Worm (Caenorhabditis elegans) whole organism, L1 larva: ENCODE results near the gene sas-5.

Experiments used
- efl-1 ChIP-seq, 4 experiments: fragments of 150-350 bp; optimal IDR thresholded peaks in 3 of 4; peaks in 1 of 4; 1 replicate in 1 of 4; 2 replicates in 3 of 4; lab custom pipeline; 2014; ENCODE audit warnings: missing biosample characterization in 2 of 4, missing genetic modification characterization in 2 of 4, missing genetic modification reagents in 2 of 4
- grh-1 ChIP-seq: fragments of 200-800 bp; sonication (Bioruptor generic); IDR thresholded peaks from 2 replicates; pipeline ENCODE4 v1.3.6; 2022; ENCODE audit warnings: missing genetic modification reagents, missing genetic modification characterization, missing compliant biosample characterization

sas-5 gene

DNA sequence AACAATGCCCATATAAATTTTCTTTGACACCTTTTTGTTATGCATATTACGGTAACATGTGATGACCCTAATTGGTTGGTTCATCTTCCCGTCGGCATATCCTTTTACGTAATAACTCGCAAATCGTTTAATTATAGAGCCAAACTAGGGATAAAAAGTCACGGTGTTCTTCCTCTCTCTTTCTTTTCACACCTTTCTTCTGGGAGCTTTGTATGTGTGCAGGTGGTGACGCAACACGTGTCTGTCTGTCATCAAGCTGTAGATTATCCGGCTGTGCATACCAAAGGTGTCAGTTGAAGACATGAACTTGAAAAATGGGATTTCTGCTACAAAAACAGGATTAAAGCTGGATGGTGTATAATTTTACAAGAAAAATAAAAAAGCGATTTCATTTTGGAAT is 50.0 kb downstream of the sas-5 start:
- no peak for TF ChIP-seq efl-1 (optimal IDR thresholded peaks at IDR 0.05; lab: Kevin White, UChicago)
- peak in 1 of 2 experiments; percentile 21 for TF ChIP-seq efl-1 (GFP tag; optimal IDR thresholded peaks at IDR 0.05 in 1 of 2; lab: Kevin White, UChicago)
- no peak for TF ChIP-seq grh-1 (GFP tag; lab: Robert Waterston, UW)
